Worm (Caenorhabditis elegans) whole organism, early embryonic: ENCODE results near the gene cutl-19.

ENCODE experiments used
- ama-1 ChIP-seq: fragments of 150-350 bp; optimal IDR thresholded peaks from 2 replicates; lab custom pipeline; 2014
- hmg-4 ChIP-seq: fragments of 200-800 bp; sonication (Bioruptor generic); optimal IDR thresholded peaks from 2 replicates; lab custom pipeline; 2018; ENCODE audit warnings: mild to moderate bottlenecking, missing genetic modification characterization, missing compliant biosample characterization
- scrt-1 ChIP-seq: fragments of 200-800 bp; sonication (Bioruptor generic); IDR thresholded peaks from 2 replicates; pipeline ENCODE4 v1.3.6; 2022; ENCODE audit warnings: missing genetic modification characterization, missing compliant biosample characterization
- sea-1 ChIP-seq: fragments of 200-800 bp; sonication (Bioruptor generic); conservative IDR thresholded peaks from 2 replicates; pipeline ENCODE4 v1.3.6; 2022; ENCODE audit warnings: missing genetic modification characterization, missing compliant biosample characterization

ce11 chrIII:5210269-5210668 lies 7.1 kb downstream of the cutl-19 start:
- TF ChIP-seq ama-1, result no peak
- no peak for TF ChIP-seq hmg-4 (GFP tag; lab: Kevin White, UChicago)
- TF ChIP-seq sea-1 (GFP tag; lab: Robert Waterston, UW), result no peak
- no peak for TF ChIP-seq scrt-1 (GFP tag; lab: Robert Waterston, UW)
